5 fruit fly cellular contexts compared by ENCODE assay signal in the genomic region with DNA sequence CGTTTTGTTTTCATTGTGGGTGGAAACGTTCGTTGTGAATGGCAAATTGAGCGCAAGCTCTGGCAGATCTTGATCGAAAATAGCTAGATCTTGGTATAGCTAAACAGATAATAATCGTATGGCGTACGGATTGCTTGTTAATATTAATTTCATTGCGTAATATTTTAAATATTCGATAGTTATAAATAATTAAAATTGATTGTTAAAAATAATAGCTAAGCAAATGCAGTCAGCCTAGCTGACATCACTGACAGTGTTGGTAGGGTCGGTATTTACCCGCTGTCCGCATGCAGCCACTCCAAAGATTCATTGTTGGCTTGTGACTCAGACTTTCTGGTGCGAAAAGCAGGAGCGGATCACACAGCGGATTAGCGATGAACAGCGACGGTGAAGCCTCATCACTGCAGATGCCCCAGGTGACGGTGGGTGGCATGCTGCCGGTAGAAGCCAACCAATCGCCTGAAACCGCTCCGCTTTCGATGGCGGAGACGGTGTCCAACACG.
TF ChIP-seq lines count a peak whose summit lies in the region.

TSS of gene CG5776 (minus strand) at position 34 of the 503 bp plus-strand sequence.
TSS of gene spict (plus strand) at position 308 of the 503 bp plus-strand sequence.

- TF ChIP-seq CTCF in whole organism, embryonic (GFP tag; optimal IDR thresholded peaks at IDR 0.05; lab: Kevin White, UChicago), result no peak

TF ChIP-seq in whole organism, adult, 20 proteins besides CTCF, POLR2A, EP300 and RAD21 (continues in another document):
- TF ChIP-seq CG5204 (GFP tag; optimal IDR thresholded peaks at IDR 0.05; lab: Kevin White, UChicago) (no peak), tj (GFP tag; optimal IDR thresholded peaks at IDR 0.05; lab: Kevin White, UChicago) (peak; percentile 25), ovo (GFP tag; optimal IDR thresholded peaks at IDR 0.05; lab: Kevin White, UChicago) (peak; percentile 25), cic (GFP tag; optimal IDR thresholded peaks at IDR 0.05; lab: Kevin White, UChicago) (no peak), CG1620 (GFP tag; optimal IDR thresholded peaks at IDR 0.05; lab: Kevin White, UChicago) (peak; percentile 68), Hr96 (GFP tag; optimal IDR thresholded peaks at IDR 0.05; lab: Kevin White, UChicago) (peak; percentile 18), CG33017 (tag; optimal IDR thresholded peaks at IDR 0.05; lab: Kevin White, UChicago) (peak; percentile 72), pad (GFP tag; optimal IDR thresholded peaks at IDR 0.05; lab: Kevin White, UChicago) (peak; percentile 56), kay (GFP tag; lab: Kevin White, UChicago; ENCODE audit: borderline replicate concordance) (no peak), CG7045 (GFP tag; optimal IDR thresholded peaks at IDR 0.05; lab: Kevin White, UChicago) (peak; percentile 59), bab1 (GFP tag; optimal IDR thresholded peaks at IDR 0.05; lab: Kevin White, UChicago) (peak; percentile 77), CG14711 (tag; optimal IDR thresholded peaks at IDR 0.05; lab: Kevin White, UChicago) (peak; percentile 64), Crg-1 (GFP tag; optimal IDR thresholded peaks at IDR 0.05; lab: Kevin White, UChicago) (peak; percentile 44), CG12768 (GFP tag; optimal IDR thresholded peaks at IDR 0.05; lab: Kevin White, UChicago) (peak; percentile 58), CG11617 (GFP tag; optimal IDR thresholded peaks at IDR 0.05; lab: Kevin White, UChicago) (peak; percentile 72), toe (GFP tag; optimal IDR thresholded peaks at IDR 0.05; lab: Kevin White, UChicago) (peak; percentile 41)

TF ChIP-seq in whole organism, embryonic, 481 proteins besides CTCF, POLR2A, EP300 and RAD21 (continues in another document):
- TF ChIP-seq CG3407 (GFP tag; optimal IDR thresholded peaks at IDR 0.05; lab: Kevin White, UChicago) (peak; percentile 70), CG17612 (GFP tag; IDR thresholded peaks at IDR 0.05; lab: Robert Waterston, UW) (no peak), CG10979 (tag; optimal IDR thresholded peaks at IDR 0.05; lab: Kevin White, UChicago) (peak; percentile 51), BtbVII (GFP tag; optimal IDR thresholded peaks at IDR 0.05; lab: Kevin White, UChicago) (peak; percentile 1), gcm2 (GFP tag; optimal IDR thresholded peaks at IDR 0.05; lab: Kevin White, UChicago) (no peak), jing (GFP tag; optimal IDR thresholded peaks at IDR 0.05; lab: Kevin White, UChicago) (peak; percentile 38), HLH4C (GFP tag; IDR thresholded peaks at IDR 0.05; lab: Robert Waterston, UW; ENCODE audit: partially characterized antibody) (no peak), CG9727 (GFP tag; optimal IDR thresholded peaks at IDR 0.05; lab: Kevin White, UChicago) (peak; percentile 72), al (GFP tag; IDR thresholded peaks at IDR 0.05; lab: Robert Waterston, UW) (peak; percentile 78), tio (GFP tag; optimal IDR thresholded peaks at IDR 0.05; lab: Kevin White, UChicago) (no peak), CG10431 (GFP tag; optimal IDR thresholded peaks at IDR 0.05; lab: Kevin White, UChicago) (no peak), CG2889 (GFP tag; IDR thresholded peaks at IDR 0.05; lab: Robert Waterston, UW) (peak; percentile 70; the same call in 2 of the 3 replicates), ttk (GFP tag; IDR thresholded peaks at IDR 0.05; lab: Robert Waterston, UW) (peak; percentile 82), sug (tag; optimal IDR thresholded peaks at IDR 0.05; lab: Kevin White, UChicago) (peak; percentile 78), Drgx (GFP tag; IDR thresholded peaks at IDR 0.05; lab: Robert Waterston, UW) (peak; percentile 68), kah (GFP tag; optimal IDR thresholded peaks at IDR 0.05; lab: Kevin White, UChicago) (peak; percentile 13), Six4 (GFP tag; optimal IDR thresholded peaks at IDR 0.05; lab: Kevin White, UChicago) (no peak)

TF ChIP-seq in whole organism, prepupa, 60 proteins besides CTCF, POLR2A, EP300 and RAD21 (continues in another document):
- TF ChIP-seq CG31627 (GFP tag; optimal IDR thresholded peaks at IDR 0.05; lab: Kevin White, UChicago) (peak; percentile 47), CG6792 (GFP tag; optimal IDR thresholded peaks at IDR 0.05; lab: Kevin White, UChicago) (peak; percentile 47), Hr38 (GFP tag; optimal IDR thresholded peaks at IDR 0.05; lab: Kevin White, UChicago) (no peak), CG1621 (tag; optimal IDR thresholded peaks at IDR 0.05; lab: Kevin White, UChicago) (peak; percentile 48), CG6276 (GFP tag; optimal IDR thresholded peaks at IDR 0.05; lab: Kevin White, UChicago) (no peak), topi (GFP tag; optimal IDR thresholded peaks at IDR 0.05; lab: Kevin White, UChicago) (peak; percentile 61), fd85E (GFP tag; optimal IDR thresholded peaks at IDR 0.05; lab: Kevin White, UChicago) (no peak), Sox14 (GFP tag; optimal IDR thresholded peaks at IDR 0.05; lab: Kevin White, UChicago) (peak; percentile 70), Ets21C (GFP tag; optimal IDR thresholded peaks at IDR 0.05; lab: Kevin White, UChicago) (peak; percentile 50), cyc (GFP tag; optimal IDR thresholded peaks at IDR 0.05; lab: Kevin White, UChicago) (peak; percentile 14), CG10631 (GFP tag; optimal IDR thresholded peaks at IDR 0.05; lab: Kevin White, UChicago) (peak; percentile 79), ss (GFP tag; optimal IDR thresholded peaks at IDR 0.05; lab: Kevin White, UChicago) (peak; percentile 42 to 66), CG4318 (GFP tag; optimal IDR thresholded peaks at IDR 0.05; lab: Kevin White, UChicago) (no peak), CG8632 (GFP tag; optimal IDR thresholded peaks at IDR 0.05; lab: Kevin White, UChicago) (peak; percentile 20), CG10669 (GFP tag; optimal IDR thresholded peaks at IDR 0.05; lab: Kevin White, UChicago) (no peak), CG3919 (GFP tag; optimal IDR thresholded peaks at IDR 0.05; lab: Kevin White, UChicago) (peak; percentile 69), vri (GFP tag; optimal IDR thresholded peaks at IDR 0.05; lab: Kevin White, UChicago) (peak; percentile 62), OdsH (GFP tag; optimal IDR thresholded peaks at IDR 0.05; lab: Kevin White, UChicago) (peak; percentile 71)

TF ChIP-seq in whole organism, pupa, 21 proteins besides CTCF, POLR2A, EP300 and RAD21 (continues in another document):
- TF ChIP-seq Ets98B (GFP tag; IDR thresholded peaks at IDR 0.05; lab: Robert Waterston, UW), result peak; percentile 74
- TF ChIP-seq fd96Ca (GFP tag; IDR thresholded peaks at IDR 0.05; lab: Robert Waterston, UW), result peak; percentile 82
- TF ChIP-seq CG8301 (tag; optimal IDR thresholded peaks at IDR 0.05; lab: Kevin White, UChicago), result peak; percentile 54
- TF ChIP-seq CG13204 (GFP tag; optimal IDR thresholded peaks at IDR 0.05; lab: Kevin White, UChicago), result no peak
- no peak for TF ChIP-seq CG10348 (GFP tag; IDR thresholded peaks at IDR 0.05; lab: Robert Waterston, UW)
- no peak for TF ChIP-seq D1 (tag; optimal IDR thresholded peaks at IDR 0.05; lab: Kevin White, UChicago)
- peak; percentile 46 for TF ChIP-seq gl (tag; optimal IDR thresholded peaks at IDR 0.05; lab: Kevin White, UChicago)
- TF ChIP-seq CG34367 (tag; optimal IDR thresholded peaks at IDR 0.05; lab: Kevin White, UChicago), result peak; percentile 66
- no peak for TF ChIP-seq Pif1B (GFP tag; optimal IDR thresholded peaks at IDR 0.05; lab: Kevin White, UChicago)
- peak; percentile 25; the same call in 1 of the 2 replicates for TF ChIP-seq CG12605 (GFP tag; IDR thresholded peaks at IDR 0.05; lab: Robert Waterston, UW)
- peak; percentile 46 for TF ChIP-seq Snoo (tag; optimal IDR thresholded peaks at IDR 0.05; lab: Kevin White, UChicago)
- peak; percentile 53 for TF ChIP-seq CG17806 (tag; optimal IDR thresholded peaks at IDR 0.05; lab: Kevin White, UChicago)
- peak; percentile 68; the same call in 2 of the 3 replicates for TF ChIP-seq CG4496 (GFP tag; IDR thresholded peaks at IDR 0.05; lab: Robert Waterston, UW)
- TF ChIP-seq Pif1A (GFP tag; optimal IDR thresholded peaks at IDR 0.05; lab: Kevin White, UChicago), result no peak
- peak; percentile 71 for TF ChIP-seq CG32121 (GFP tag; IDR thresholded peaks at IDR 0.05; lab: Robert Waterston, UW)
- TF ChIP-seq EcR (GFP tag; optimal IDR thresholded peaks at IDR 0.05; lab: Kevin White, UChicago), result no peak
- no peak for TF ChIP-seq CG14655 (GFP tag; optimal IDR thresholded peaks at IDR 0.05; lab: Kevin White, UChicago)
- TF ChIP-seq CG8159 (tag; optimal IDR thresholded peaks at IDR 0.05; lab: Kevin White, UChicago), result peak; percentile 69
- peak; percentile 37; the same call in 1 of the 2 replicates for TF ChIP-seq rn (GFP tag; IDR thresholded peaks at IDR 0.05; lab: Robert Waterston, UW)

TF ChIP-seq in whole organism, wandering third instar larva, 38 proteins besides CTCF, POLR2A, EP300 and RAD21 (continues in another document):
- TF ChIP-seq woc (GFP tag; optimal IDR thresholded peaks at IDR 0.05; lab: Kevin White, UChicago) (peak; percentile 50), tai (GFP tag; optimal IDR thresholded peaks at IDR 0.05; lab: Kevin White, UChicago) (no peak), Vsx2 (GFP tag; optimal IDR thresholded peaks at IDR 0.05; lab: Kevin White, UChicago; ENCODE audit: partially characterized antibody) (no peak), Rel (GFP tag; optimal IDR thresholded peaks at IDR 0.05; lab: Kevin White, UChicago) (no peak), Rel (tag; optimal IDR thresholded peaks at IDR 0.05; lab: Kevin White, UChicago) (peak; percentile 85), Hr83 (GFP tag; optimal IDR thresholded peaks at IDR 0.05; lab: Kevin White, UChicago; ENCODE audit: poor library complexity, severe bottlenecking) (no peak), dl (GFP tag; optimal IDR thresholded peaks at IDR 0.05; lab: Kevin White, UChicago; ENCODE audit: insufficient read depth in 1 of 2, partially characterized antibody in 2 of 2) (no peak), Hnf4 (GFP tag; optimal IDR thresholded peaks at IDR 0.05; lab: Kevin White, UChicago) (no peak), OdsH (GFP tag; optimal IDR thresholded peaks at IDR 0.05; lab: Kevin White, UChicago) (peak; percentile 21), rgr (GFP tag; optimal IDR thresholded peaks at IDR 0.05; lab: Kevin White, UChicago) (peak; percentile 57), lola (GFP tag; optimal IDR thresholded peaks at IDR 0.05; lab: Kevin White, UChicago) (no peak), dsf (GFP tag; optimal IDR thresholded peaks at IDR 0.05; lab: Kevin White, UChicago; ENCODE audit: borderline replicate concordance) (peak; percentile 15), HLH106 (tag; optimal IDR thresholded peaks at IDR 0.05; lab: Kevin White, UChicago) (peak; percentile 80), CG32264 (GFP tag; optimal IDR thresholded peaks at IDR 0.05; lab: Kevin White, UChicago) (no peak), usp (GFP tag; optimal IDR thresholded peaks at IDR 0.05; lab: Kevin White, UChicago) (no peak), foxo (GFP tag; optimal IDR thresholded peaks at IDR 0.05; lab: Kevin White, UChicago) (peak in 1 of 2 experiments; percentile 70), psq (GFP tag; optimal IDR thresholded peaks at IDR 0.05; lab: Kevin White, UChicago) (peak; percentile 41), Myc (optimal IDR thresholded peaks at IDR 0.05; lab: Kevin White, UChicago) (peak; percentile 96), CG9705 (GFP tag; optimal IDR thresholded peaks at IDR 0.05; lab: Kevin White, UChicago) (peak; percentile 71), jim (GFP tag; optimal IDR thresholded peaks at IDR 0.05; lab: Kevin White, UChicago) (no peak), pan (optimal IDR thresholded peaks at IDR 0.05; lab: Kevin White, UChicago) (no peak)
